Fruit fly (Drosophila melanogaster): ENCODE measurements around the gene CG33645.

Gene CG33645

DNA sequence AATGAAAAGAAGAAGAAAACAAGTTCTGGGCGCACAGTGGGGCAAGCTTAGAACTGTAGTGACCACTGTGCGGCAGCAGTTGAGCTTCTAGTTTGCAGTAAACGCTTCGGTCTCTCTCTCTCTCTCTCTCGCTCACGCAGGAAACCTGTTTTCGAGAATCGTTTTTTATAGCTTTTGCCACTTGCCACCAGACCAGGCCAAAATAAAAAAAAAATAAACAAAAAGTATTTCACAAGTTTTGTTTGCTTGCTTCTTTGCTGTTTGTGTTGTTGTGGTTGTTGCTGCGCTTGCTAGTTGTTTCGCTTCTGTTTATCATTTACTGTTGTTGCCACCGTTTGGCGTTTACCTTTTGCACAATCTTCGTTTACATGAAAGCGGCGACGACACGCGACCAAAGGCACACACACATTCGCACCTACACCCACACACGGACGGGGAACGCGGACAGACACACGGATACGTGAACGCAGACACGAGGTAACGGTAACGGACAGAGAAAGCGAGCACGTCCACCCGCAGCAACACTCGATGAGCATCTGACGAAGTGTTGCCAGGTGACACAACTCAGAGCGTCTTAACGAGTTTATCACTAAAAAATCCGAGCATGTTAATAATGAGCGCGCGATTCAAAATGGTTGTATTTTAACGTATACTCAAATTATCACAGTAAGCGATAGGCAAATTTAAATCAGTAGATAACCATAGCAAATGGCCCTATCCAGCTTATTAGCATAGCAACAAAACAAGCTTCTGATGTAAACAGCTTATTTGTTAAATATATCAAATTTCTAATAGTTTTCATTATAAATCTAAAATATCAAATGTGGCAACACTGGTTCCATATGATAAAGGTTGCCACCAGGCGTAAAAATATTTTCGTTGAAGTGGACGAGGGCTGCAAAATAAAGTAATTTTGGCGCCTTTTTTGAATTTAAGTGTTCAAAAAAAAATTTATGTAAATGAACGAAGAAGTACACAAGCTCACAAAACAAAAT lies 16.5 kb downstream of the CG33645 start, which contains the start of gene B4 (continued):
- peak; percentile 37 for TF ChIP-seq ERR (GFP tag; optimal IDR thresholded peaks at IDR 0.05)
- TF ChIP-seq CG31224 (GFP tag; IDR thresholded peaks at IDR 0.05), result peak; percentile 46; the same call in 1 of the 2 replicates
- TF ChIP-seq jing (GFP tag; optimal IDR thresholded peaks at IDR 0.05), result no peak
- TF ChIP-seq Oaz (GFP tag; IDR thresholded peaks at IDR 0.05), result no peak
- TF ChIP-seq HmgZ (tag; optimal IDR thresholded peaks at IDR 0.05), result peak; percentile 12
- peak; percentile 32; the same call in 1 of the 3 replicates for TF ChIP-seq zfh1 (GFP tag; IDR thresholded peaks at IDR 0.05)
- TF ChIP-seq pho (GFP tag; optimal IDR thresholded peaks at IDR 0.05), result peak; percentile 18
- TF ChIP-seq aop (GFP tag; IDR thresholded peaks at IDR 0.05), result 0 out of 2 replicates have a peak, but pooled peaks have one; percentile 41
- TF ChIP-seq eve (GFP tag; optimal IDR thresholded peaks at IDR 0.05), result peak in 1 of 2 experiments; percentile 55
- peak; percentile 77 for TF ChIP-seq CG42726 (GFP tag; IDR thresholded peaks at IDR 0.05; ENCODE audit: partially characterized antibody)
- peak in 1 of 2 experiments; percentile 94 for TF ChIP-seq tll (GFP tag; optimal IDR thresholded peaks at IDR 0.05)
- TF ChIP-seq CG2875 (GFP tag; optimal IDR thresholded peaks at IDR 0.05), result no peak
- peak; percentile 36; the same call in 1 of the 2 replicates for TF ChIP-seq stc (GFP tag; IDR thresholded peaks at IDR 0.05)
- TF ChIP-seq so (GFP tag; IDR thresholded peaks at IDR 0.05), result peak; percentile 80; the same call in 2 of the 3 replicates
- peak; percentile 53 for TF ChIP-seq scrt (GFP tag; optimal IDR thresholded peaks at IDR 0.05)
- TF ChIP-seq Ets65A (GFP tag), result peak; percentile 24
- TF ChIP-seq CG10565 (GFP tag; optimal IDR thresholded peaks at IDR 0.05), result no peak
- TF ChIP-seq unpg (GFP tag; optimal IDR thresholded peaks at IDR 0.05), result peak; percentile 49
- no peak for TF ChIP-seq CG6654 (GFP tag; optimal IDR thresholded peaks at IDR 0.05)
- peak; percentile 58; the same call in 1 of the 2 replicates for TF ChIP-seq Adf1 (GFP tag; IDR thresholded peaks at IDR 0.05)
- no peak for TF ChIP-seq Mes4 (GFP tag; optimal IDR thresholded peaks at IDR 0.05)
- peak; percentile 73 for TF ChIP-seq CG4707 (GFP tag; optimal IDR thresholded peaks at IDR 0.05)
- TF ChIP-seq ab (GFP tag; optimal IDR thresholded peaks at IDR 0.05), result no peak
- no peak for TF ChIP-seq CG11696 (GFP tag; IDR thresholded peaks at IDR 0.05)
- peak in 1 of 3 experiments; percentile 6 for TF ChIP-seq lola (GFP tag; optimal IDR thresholded peaks at IDR 0.05)
- peak; percentile 44; the same call in 2 of the 3 replicates for TF ChIP-seq CG6791 (GFP tag; IDR thresholded peaks at IDR 0.05; ENCODE audit: partially characterized antibody)
- no peak for TF ChIP-seq Hmx (GFP tag; optimal IDR thresholded peaks at IDR 0.05)
- no peak for TF ChIP-seq lov (optimal IDR thresholded peaks at IDR 0.05)
- no peak; the same call in 2 of the 3 replicates for TF ChIP-seq lov (GFP tag; IDR thresholded peaks at IDR 0.05)
- TF ChIP-seq CG4854 (GFP tag; optimal IDR thresholded peaks at IDR 0.05), result peak; percentile 16
- no peak for TF ChIP-seq Spps (tag; optimal IDR thresholded peaks at IDR 0.05)
- peak; percentile 55 for TF ChIP-seq BtbVII (GFP tag; optimal IDR thresholded peaks at IDR 0.05)
- TF ChIP-seq HmgD (GFP tag; optimal IDR thresholded peaks at IDR 0.05), result peak; percentile 3
- TF ChIP-seq Lhr (GFP tag; optimal IDR thresholded peaks at IDR 0.05), result peak; percentile 59
- peak; percentile 53 for TF ChIP-seq disco-r (GFP tag; optimal IDR thresholded peaks at IDR 0.05)
- 0 out of 2 replicates have a peak, but pooled peaks have one; percentile 4 for TF ChIP-seq Ada2b (GFP tag; IDR thresholded peaks at IDR 0.05)
- no peak for TF ChIP-seq psq (GFP tag; optimal IDR thresholded peaks at IDR 0.05)
- TF ChIP-seq sug (tag; optimal IDR thresholded peaks at IDR 0.05), result peak; percentile 37
- no peak for TF ChIP-seq NC2β (GFP tag; optimal IDR thresholded peaks at IDR 0.05)
- peak; percentile 42; the same call in 1 of the 3 replicates for TF ChIP-seq CG34224 (GFP tag; IDR thresholded peaks at IDR 0.05; ENCODE audit: partially characterized antibody)
- TF ChIP-seq Doc2 (GFP tag; IDR thresholded peaks at IDR 0.05), result no peak
- TF ChIP-seq fd3F (GFP tag; optimal IDR thresholded peaks at IDR 0.05), result no peak
- no peak for TF ChIP-seq CG10462 (GFP tag; optimal IDR thresholded peaks at IDR 0.05)
- TF ChIP-seq chif (GFP tag; optimal IDR thresholded peaks at IDR 0.05), result no peak
- TF ChIP-seq CG15696 (tag; optimal IDR thresholded peaks at IDR 0.05), result peak; percentile 6
- peak; percentile 72 for TF ChIP-seq ATbp (GFP tag; optimal IDR thresholded peaks at IDR 0.05)
- no peak for TF ChIP-seq Hr78 (GFP tag; optimal IDR thresholded peaks at IDR 0.05)
